Fruit fly (Drosophila melanogaster) ovary, adult (tissue): ENCODE data around the gene CG43732.

Source experiments
- CG17801 ChIP-seq: fragments of 200-800 bp; optimal IDR thresholded peaks from 2 replicates; lab custom pipeline; 2019; ENCODE audit warnings: missing biosample characterization, mild to moderate bottlenecking, missing genetic modification characterization, moderate library complexity; ENCODE audit not compliant: partially characterized antibody

Gene CG43732

DNA sequence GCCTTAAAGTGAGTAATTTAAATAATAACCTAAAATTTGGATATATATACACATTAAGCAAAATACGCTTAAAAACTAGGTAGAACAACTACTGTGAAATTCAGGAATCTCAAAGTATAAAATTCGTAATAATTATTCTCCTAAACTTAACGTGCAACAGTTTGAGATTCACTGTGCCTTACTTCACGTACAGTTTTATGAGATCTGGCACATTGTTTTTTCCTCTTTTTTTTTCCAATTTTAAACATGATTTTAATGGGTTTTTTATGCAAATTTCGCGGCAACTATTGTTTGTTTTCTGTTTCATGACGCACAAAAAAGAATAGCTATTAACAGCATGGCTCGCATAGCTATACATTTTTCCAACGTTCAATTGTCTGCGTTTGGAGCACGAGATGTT is 61.9 kb downstream of the CG43732 start:
- TF ChIP-seq CG17801 (GFP tag; lab: Kevin White, UChicago), result no peak

DNA sequence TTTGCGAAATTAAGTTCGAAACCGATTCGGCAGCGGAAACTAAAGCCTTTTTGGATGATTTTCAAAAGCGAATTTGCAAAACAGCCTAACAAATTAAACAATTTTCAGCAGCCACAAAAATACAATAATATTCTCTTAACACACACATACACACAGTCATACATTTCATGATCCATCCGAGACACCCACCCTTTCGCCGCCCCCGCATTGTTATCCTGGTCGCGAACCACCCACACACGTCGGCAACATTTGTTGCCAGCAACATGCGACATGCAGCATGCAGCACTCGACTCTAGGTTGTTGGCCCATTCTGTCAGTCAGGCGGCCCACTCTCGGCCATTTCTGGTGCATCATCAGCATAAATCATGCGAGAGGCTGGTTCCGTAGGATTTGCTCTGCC is 64.0 kb downstream of the CG43732 start:
- no peak for TF ChIP-seq CG17801 (GFP tag; lab: Kevin White, UChicago)

DNA sequence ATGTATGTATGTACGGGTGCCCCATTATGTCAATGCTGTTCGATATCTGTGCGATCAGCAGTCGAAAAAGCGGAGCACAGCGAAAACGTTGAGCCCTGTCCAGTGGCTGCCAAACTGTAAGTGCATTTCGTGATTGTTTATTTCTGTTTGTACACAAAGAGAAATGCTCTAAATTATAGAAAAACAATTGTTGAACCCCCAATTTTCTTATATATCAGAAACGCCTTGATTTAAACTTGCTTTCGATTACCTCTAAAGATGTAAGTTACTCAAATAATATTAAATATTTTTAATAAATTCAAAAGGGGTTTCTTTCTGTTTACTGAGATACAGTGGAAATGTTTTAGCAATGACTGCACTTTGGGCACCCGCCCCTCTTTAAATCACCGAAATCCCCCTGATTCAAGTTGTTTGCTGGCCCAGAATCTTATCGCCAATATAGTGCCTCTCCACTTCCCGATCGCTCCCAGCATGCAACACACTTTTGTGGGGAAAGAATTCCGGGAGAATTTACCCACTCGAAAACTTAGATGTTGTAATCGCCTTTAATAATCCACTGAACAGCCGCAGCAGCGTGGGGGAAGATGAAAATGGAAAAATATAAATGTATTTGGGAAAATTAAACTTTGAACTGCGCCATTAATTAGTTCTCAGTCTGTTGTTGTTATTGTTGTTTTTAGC is 64.9 kb downstream of the CG43732 start:
- TF ChIP-seq CG17801 (GFP tag; lab: Kevin White, UChicago), result peak; percentile 69

DNA sequence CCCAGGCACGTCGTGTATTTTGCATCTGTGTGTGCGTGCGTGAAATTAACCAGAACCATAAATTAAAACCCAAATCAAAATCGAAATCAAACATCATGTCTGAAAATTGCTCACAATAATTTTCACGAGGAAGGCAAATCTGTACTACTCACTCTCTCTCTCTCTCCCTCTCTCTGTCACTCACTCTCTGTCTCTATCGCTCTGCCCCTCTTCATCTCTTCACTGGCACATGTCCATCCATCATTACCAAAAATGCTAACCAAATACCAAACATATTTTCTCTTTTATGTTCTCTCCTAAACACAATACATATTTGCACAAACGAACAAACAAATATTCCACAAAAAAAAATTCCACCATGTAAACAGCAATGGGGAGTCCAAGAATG is 65.4 kb downstream of the CG43732 start:
- no peak for TF ChIP-seq CG17801 (GFP tag; lab: Kevin White, UChicago)

DNA sequence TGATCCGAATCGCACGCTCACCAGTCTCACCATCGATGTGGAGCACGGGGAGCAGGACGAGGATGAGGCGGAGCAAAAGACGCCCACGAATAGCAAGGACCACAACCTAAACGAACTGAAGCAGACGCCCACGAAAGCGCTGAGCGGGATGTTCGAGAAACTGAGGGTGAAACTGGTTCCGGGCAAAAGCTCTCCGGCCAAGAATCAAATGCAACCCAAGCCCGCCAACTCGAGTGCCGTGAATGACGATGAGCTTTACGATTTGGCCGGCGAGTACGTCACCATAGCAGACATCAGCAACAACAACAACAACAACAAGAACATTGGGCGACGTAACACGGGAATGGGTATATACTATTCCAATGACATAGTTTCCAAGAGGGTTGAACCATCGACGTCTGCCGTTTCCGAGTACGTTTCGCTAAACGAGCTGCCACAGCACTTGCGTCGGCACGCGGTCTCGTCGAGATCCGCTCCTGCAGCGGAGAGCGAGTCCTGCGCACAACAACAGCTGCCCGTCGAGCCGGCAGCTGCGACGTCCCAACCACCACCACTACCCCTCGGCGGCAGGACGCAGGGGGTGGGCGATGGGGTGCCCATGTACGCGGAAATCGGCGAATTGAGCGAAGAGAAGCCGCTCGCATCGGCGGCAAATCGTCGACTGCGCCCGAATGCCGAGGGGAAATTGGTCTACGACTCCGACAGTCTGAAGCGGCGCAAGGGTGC is 67.5 kb downstream of the CG43732 start:
- TF ChIP-seq CG17801 (GFP tag; lab: Kevin White, UChicago), result no peak

DNA sequence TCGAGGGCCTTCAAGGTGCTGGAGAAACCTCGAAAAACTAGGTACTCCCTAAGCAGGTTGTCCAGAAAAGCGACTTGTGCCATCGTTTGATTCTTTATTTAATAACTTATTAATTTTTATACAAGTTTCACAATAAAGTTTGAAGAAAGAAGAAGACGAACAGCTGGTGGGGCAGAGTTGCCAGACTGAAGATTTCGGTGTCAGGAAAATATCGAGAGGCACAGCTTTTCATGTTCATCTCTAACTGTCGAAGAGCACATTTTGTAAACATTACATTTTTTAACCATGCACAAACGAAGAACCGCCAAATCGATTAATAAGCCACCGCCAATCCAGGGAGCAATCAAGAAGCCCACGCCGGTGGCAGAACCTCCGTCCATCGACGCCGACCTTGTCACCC is 73.9 kb downstream of the CG43732 start, which contains the start of the genes CG6005 and CG14286:
Gene CG6005 (minus strand): TSS at position 169 of the 400 bp plus-strand sequence.
Gene CG14286 (plus strand): TSS at position 231 of the 400 bp plus-strand sequence.
- TF ChIP-seq CG17801 (GFP tag; lab: Kevin White, UChicago), result no peak

DNA sequence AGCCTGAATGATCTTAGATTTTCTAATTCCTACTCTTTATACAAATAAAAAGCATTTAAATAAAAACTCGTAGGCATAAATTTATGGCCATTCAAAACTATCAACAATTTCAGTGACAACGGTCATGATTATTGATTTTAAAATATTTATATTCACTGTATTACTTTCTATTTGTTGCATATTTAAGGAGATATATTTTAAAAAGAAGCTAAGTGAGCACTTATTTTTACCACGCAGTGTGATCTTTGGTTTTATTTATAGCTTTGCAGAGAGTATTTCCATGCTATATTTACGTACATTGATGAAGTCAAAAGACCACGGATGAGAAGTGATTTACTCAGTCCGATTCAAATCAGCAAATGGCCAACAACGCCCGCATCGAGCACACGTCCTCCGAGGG is 74.8 kb downstream of the CG43732 start, which contains the start of gene CG14285:
Gene CG14285 (plus strand): TSS at position 339 of the 400 bp plus-strand sequence.
- no peak for TF ChIP-seq CG17801 (GFP tag; lab: Kevin White, UChicago)
